Worm (Caenorhabditis elegans) whole organism, mixed stage, embryonic: Measurements from ENCODE around the gene sri-7.

ENCODE experiments used
- M03D4.4 ChIP-seq: sonication (generic microtip); optimal IDR thresholded peaks from 2 replicates; lab custom pipeline; 2017; ENCODE audit warnings: mild to moderate bottlenecking, missing genetic modification characterization, missing compliant biosample characterization
- bed-3 ChIP-seq: fragments of 200-800 bp; sonication (Bioruptor generic); optimal IDR thresholded peaks from 3 replicates; lab custom pipeline; 2018; ENCODE audit warnings: mild to moderate bottlenecking, missing genetic modification characterization, moderate library complexity, missing compliant biosample characterization
- blmp-1 ChIP-seq: fragments of 150-350 bp; optimal IDR thresholded peaks from 2 replicates; lab custom pipeline; 2014; ENCODE audit warnings: missing biosample characterization, missing genetic modification characterization
- ceh-39 ChIP-seq: fragments of 150-350 bp; optimal IDR thresholded peaks from 2 replicates; lab custom pipeline; 2014; ENCODE audit warnings: missing biosample characterization, missing genetic modification characterization
- ceh-43 ChIP-seq: fragments of 200-800 bp; sonication (Bioruptor generic); optimal IDR thresholded peaks from 2 replicates; lab custom pipeline; 2018; ENCODE audit warnings: mild to moderate bottlenecking, missing genetic modification characterization, moderate library complexity, missing compliant biosample characterization
- ceh-83 ChIP-seq: fragments of 200-800 bp; sonication (Bioruptor generic); optimal IDR thresholded peaks from 2 replicates; lab custom pipeline; 2018; ENCODE audit warnings: mild to moderate bottlenecking, missing genetic modification characterization, missing compliant biosample characterization
- ces-1 ChIP-seq: fragments of 150-350 bp; optimal IDR thresholded peaks from 2 replicates; lab custom pipeline; 2014; ENCODE audit warnings: missing biosample characterization, missing genetic modification reagents, missing genetic modification characterization
- cnd-1 ChIP-seq: fragments of 200-800 bp; sonication (Bioruptor generic); optimal IDR thresholded peaks from 2 replicates; lab custom pipeline; 2018; ENCODE audit warnings: mild to moderate bottlenecking, missing genetic modification characterization, missing compliant biosample characterization
- drap-1 ChIP-seq: fragments of 200-800 bp; sonication (Bioruptor generic); optimal IDR thresholded peaks from 3 replicates; lab custom pipeline; 2018; ENCODE audit warnings: mild to moderate bottlenecking, missing genetic modification characterization, missing compliant biosample characterization
- elt-3 ChIP-seq: fragments of 150-350 bp; optimal IDR thresholded peaks from 2 replicates; lab custom pipeline; 2014; ENCODE audit warnings: missing biosample characterization, missing genetic modification characterization
- flh-1 ChIP-seq: fragments of 200-800 bp; sonication (Bioruptor generic); optimal IDR thresholded peaks from 2 replicates; lab custom pipeline; 2018; ENCODE audit warnings: mild to moderate bottlenecking, missing genetic modification characterization, moderate library complexity, missing compliant biosample characterization
- ham-2 ChIP-seq: fragments of 200-800 bp; sonication (Bioruptor generic); optimal IDR thresholded peaks from 2 replicates; lab custom pipeline; 2018; ENCODE audit warnings: mild to moderate bottlenecking, missing genetic modification characterization, missing compliant biosample characterization
- hlh-1 ChIP-seq: fragments of 150-350 bp; optimal IDR thresholded peaks from 2 replicates; lab custom pipeline; 2014; ENCODE audit warnings: missing biosample characterization, missing genetic modification reagents, missing genetic modification characterization
- lin-13 ChIP-seq: fragments of 150-350 bp; optimal IDR thresholded peaks from 2 replicates; lab custom pipeline; 2014; ENCODE audit warnings: missing biosample characterization, missing genetic modification characterization
- lin-32 ChIP-seq: fragments of 200-800 bp; sonication (Bioruptor generic); optimal IDR thresholded peaks from 2 replicates; lab custom pipeline; 2018; ENCODE audit warnings: mild to moderate bottlenecking, missing genetic modification characterization, missing compliant biosample characterization
- lsy-2 ChIP-seq: fragments of 150-350 bp; optimal IDR thresholded peaks from 2 replicates; lab custom pipeline; 2014; ENCODE audit warnings: missing biosample characterization, missing genetic modification characterization
- mab-5 ChIP-seq: fragments of 150-350 bp; optimal IDR thresholded peaks from 2 replicates; lab custom pipeline; 2014; ENCODE audit warnings: missing biosample characterization, missing genetic modification characterization
- mep-1 ChIP-seq: fragments of 150-350 bp; optimal IDR thresholded peaks from 2 replicates; lab custom pipeline; 2017; ENCODE audit warnings: missing biosample characterization, missing genetic modification reagents, missing genetic modification characterization, inconsistent platforms
- mls-2 ChIP-seq: sonication (generic microtip); optimal IDR thresholded peaks from 2 replicates; lab custom pipeline; 2016; ENCODE audit warnings: mild to moderate bottlenecking, missing genetic modification characterization, moderate library complexity, missing compliant biosample characterization
- nhr-2 ChIP-seq: fragments of 150-350 bp; optimal IDR thresholded peaks from 2 replicates; lab custom pipeline; 2014; ENCODE audit warnings: missing biosample characterization, missing genetic modification characterization
- nhr-237 ChIP-seq: fragments of 150-350 bp; optimal IDR thresholded peaks from 2 replicates; lab custom pipeline; 2014; ENCODE audit warnings: missing biosample characterization, missing genetic modification characterization
- nhr-28 ChIP-seq: fragments of 150-350 bp; optimal IDR thresholded peaks from 2 replicates; lab custom pipeline; 2014; ENCODE audit warnings: missing biosample characterization, missing genetic modification characterization
- pha-4 ChIP-seq: fragments of 150-350 bp; optimal IDR thresholded peaks from 2 replicates; lab custom pipeline; 2018; ENCODE audit warnings: missing biosample characterization, missing genetic modification reagents, missing genetic modification characterization
- sem-2 ChIP-seq: fragments of 200-800 bp; sonication (Bioruptor generic); optimal IDR thresholded peaks from 2 replicates; lab custom pipeline; 2018; ENCODE audit warnings: mild to moderate bottlenecking, missing genetic modification characterization, missing compliant biosample characterization
- snpc-4 ChIP-seq: fragments of 150-350 bp; optimal IDR thresholded peaks from 2 replicates; lab custom pipeline; 2014; ENCODE audit warnings: missing biosample characterization, missing genetic modification characterization
- sptf-1 ChIP-seq: sonication (generic microtip); optimal IDR thresholded peaks from 2 replicates; lab custom pipeline; 2017; ENCODE audit warnings: mild to moderate bottlenecking, missing genetic modification characterization, moderate library complexity, missing compliant biosample characterization
- tbx-8 ChIP-seq: fragments of 200-800 bp; sonication (Bioruptor generic); optimal IDR thresholded peaks from 2 replicates; lab custom pipeline; 2018; ENCODE audit warnings: mild to moderate bottlenecking, missing genetic modification characterization, moderate library complexity, missing compliant biosample characterization
- unc-120 ChIP-seq: sonication (generic microtip); optimal IDR thresholded peaks from 2 replicates; lab custom pipeline; 2017; ENCODE audit warnings: missing genetic modification characterization, missing compliant biosample characterization; ENCODE audit not compliant: poor library complexity, severe bottlenecking
- unc-39 ChIP-seq: fragments of 150-350 bp; optimal IDR thresholded peaks from 2 replicates; lab custom pipeline; 2014; ENCODE audit warnings: missing biosample characterization, missing genetic modification characterization
- unc-62 ChIP-seq: fragments of 150-350 bp; optimal IDR thresholded peaks from 2 replicates; lab custom pipeline; 2014; ENCODE audit warnings: missing biosample characterization, missing genetic modification reagents, missing genetic modification characterization
- zip-8 ChIP-seq: fragments of 150-350 bp; optimal IDR thresholded peaks from 2 replicates; lab custom pipeline; 2014; ENCODE audit warnings: missing biosample characterization, missing genetic modification characterization
- ztf-11 ChIP-seq: fragments of 150-350 bp; optimal IDR thresholded peaks from 2 replicates; lab custom pipeline; 2014; ENCODE audit warnings: missing biosample characterization, missing genetic modification characterization

Gene sri-7

ce11 chrV:15431322-15432052 lies 31.4 kb downstream of the sri-7 start:
- TF ChIP-seq nhr-237 (tag; lab: Kevin White, UChicago): no peak
- no peak for TF ChIP-seq M03D4.4 (tag; lab: Kevin White, UChicago)
- no peak for TF ChIP-seq flh-1 (GFP tag; lab: Kevin White, UChicago)
- TF ChIP-seq zip-8 (tag; lab: Kevin White, UChicago): no peak
- TF ChIP-seq ceh-83: no peak
- TF ChIP-seq ceh-43 (GFP tag; lab: Kevin White, UChicago): no peak
- TF ChIP-seq bed-3 (GFP tag; lab: Kevin White, UChicago): no peak
- no peak for TF ChIP-seq unc-62 (GFP tag; lab: Kevin White, UChicago)
- TF ChIP-seq cnd-1: no peak
- no peak for TF ChIP-seq ceh-39 (tag; lab: Kevin White, UChicago)
- TF ChIP-seq drap-1: no peak
- TF ChIP-seq blmp-1: no peak
- no peak for TF ChIP-seq tbx-8 (GFP tag; lab: Kevin White, UChicago)
- TF ChIP-seq unc-120: no peak
- TF ChIP-seq snpc-4 (tag; lab: Kevin White, UChicago): no peak
- TF ChIP-seq unc-39 (tag; lab: Kevin White, UChicago): no peak
- no peak for TF ChIP-seq lin-13 (tag; lab: Kevin White, UChicago)
- TF ChIP-seq sptf-1 (tag; lab: Kevin White, UChicago): no peak

ce11 chrV:15432457-15432856 lies 32.3 kb downstream of the sri-7 start, which contains the start of gene T26H5.8:
Gene T26H5.8 (minus strand): TSS chrV:15432726.
- TF ChIP-seq mls-2 (tag; lab: Kevin White, UChicago) (no peak), snpc-4 (tag; lab: Kevin White, UChicago) (no peak)

ce11 chrV:15434647-15435046 lies 34.5 kb downstream of the sri-7 start:
- TF ChIP-seq cnd-1: no peak

ce11 chrV:15436133-15436532 lies 36.0 kb downstream of the sri-7 start:
- TF ChIP-seq elt-3 (tag; lab: Kevin White, UChicago): no peak
- TF ChIP-seq hlh-1 (tag; lab: Kevin White, UChicago): no peak
- no peak for TF ChIP-seq lin-32 (GFP tag; lab: Kevin White, UChicago)
- no peak for TF ChIP-seq bed-3 (GFP tag; lab: Kevin White, UChicago)
- TF ChIP-seq sem-2 (GFP tag; lab: Kevin White, UChicago): no peak
- TF ChIP-seq blmp-1: no peak
- TF ChIP-seq lsy-2 (tag; lab: Kevin White, UChicago): no peak
- TF ChIP-seq M03D4.4 (tag; lab: Kevin White, UChicago): no peak
- no peak for TF ChIP-seq mep-1 (tag; lab: Kevin White, UChicago)
- no peak for TF ChIP-seq snpc-4 (tag; lab: Kevin White, UChicago)
- no peak for TF ChIP-seq ceh-43 (GFP tag; lab: Kevin White, UChicago)
- TF ChIP-seq mab-5 (tag; lab: Kevin White, UChicago): no peak
- no peak for TF ChIP-seq drap-1
- TF ChIP-seq unc-39 (tag; lab: Kevin White, UChicago): no peak
- TF ChIP-seq ces-1: no peak
- TF ChIP-seq sptf-1 (tag; lab: Kevin White, UChicago): no peak
- TF ChIP-seq, all 35 proteins: peak for 0

ce11 chrV:15442384-15442783 lies 42.3 kb downstream of the sri-7 start:
- TF ChIP-seq sem-2 (GFP tag; lab: Kevin White, UChicago) (no peak), sptf-1 (tag; lab: Kevin White, UChicago) (no peak), tbx-8 (GFP tag; lab: Kevin White, UChicago) (no peak), ceh-43 (GFP tag; lab: Kevin White, UChicago) (no peak), nhr-2 (tag; lab: Kevin White, UChicago) (no peak), flh-1 (GFP tag; lab: Kevin White, UChicago) (no peak), pha-4 (no peak), lin-13 (tag; lab: Kevin White, UChicago) (no peak), drap-1 (no peak), ham-2 (GFP tag; lab: Kevin White, UChicago) (no peak), mep-1 (tag; lab: Kevin White, UChicago) (no peak), ztf-11 (tag; lab: Kevin White, UChicago) (no peak), unc-62 (GFP tag; lab: Kevin White, UChicago) (no peak), elt-3 (tag; lab: Kevin White, UChicago) (no peak), snpc-4 (tag; lab: Kevin White, UChicago) (no peak), ceh-83 (no peak), cnd-1 (no peak), nhr-237 (tag; lab: Kevin White, UChicago) (no peak), nhr-28 (no peak)
